Worm (Caenorhabditis elegans) whole organism, young adult: ENCODE data around the gene twk-7.

Source experiments
- C17E4.6 ChIP-seq: fragments of 200-800 bp; sonication (Bioruptor generic); IDR thresholded peaks from 2 replicates; pipeline ENCODE4 v1.3.6; 2022; ENCODE audit warnings: missing genetic modification reagents, missing genetic modification characterization, missing compliant biosample characterization
- D2030.7 ChIP-seq: fragments of 200-800 bp; sonication (Bioruptor generic); IDR thresholded peaks from 2 replicates; pipeline ENCODE4 v1.3.6; 2022; ENCODE audit warnings: missing genetic modification reagents, missing genetic modification characterization, missing compliant biosample characterization
- F23B12.7 ChIP-seq: sonication (generic microtip); optimal IDR thresholded peaks from 2 replicates; lab custom pipeline; 2017; ENCODE audit warnings: missing genetic modification characterization, mild to moderate bottlenecking, missing compliant biosample characterization, antibody characterized with exemption, moderate library complexity; ENCODE audit not compliant: insufficient read depth
- F49E8.2 ChIP-seq: sonication (generic microtip); optimal IDR thresholded peaks from 3 replicates; lab custom pipeline; 2017; ENCODE audit warnings: missing genetic modification characterization, mild to moderate bottlenecking, missing compliant biosample characterization, antibody characterized with exemption, moderate library complexity; ENCODE audit not compliant: insufficient read depth
- F57C9.4 ChIP-seq: sonication (generic microtip); optimal IDR thresholded peaks from 2 replicates; lab custom pipeline; 2017; ENCODE audit warnings: mild to moderate bottlenecking, missing genetic modification characterization, missing compliant biosample characterization
- K12H6.12 ChIP-seq: fragments of 200-800 bp; sonication (Bioruptor generic); optimal IDR thresholded peaks from 2 replicates; lab custom pipeline; 2018; ENCODE audit warnings: mild to moderate bottlenecking, missing genetic modification characterization, missing compliant biosample characterization
- Y53F4B.3 ChIP-seq: fragments of 200-800 bp; sonication (Bioruptor generic); IDR thresholded peaks from 2 replicates; pipeline ENCODE4 v1.3.6; 2022; ENCODE audit warnings: missing genetic modification reagents, missing genetic modification characterization, missing compliant biosample characterization
- Y53G8AR.9 ChIP-seq: fragments of 200-800 bp; sonication (Bioruptor generic); conservative IDR thresholded peaks from 2 replicates; pipeline ENCODE4 v1.3.6; 2022; ENCODE audit warnings: missing genetic modification reagents, missing genetic modification characterization, missing compliant biosample characterization
- Y56A3A.18 ChIP-seq: fragments of 200-800 bp; sonication (Bioruptor generic); IDR thresholded peaks from 2 replicates; pipeline ENCODE4 v1.3.6; 2022; ENCODE audit warnings: missing genetic modification reagents, missing genetic modification characterization, missing compliant biosample characterization
- Y67H2A.10 ChIP-seq: fragments of 200-800 bp; sonication (Bioruptor generic); conservative IDR thresholded peaks from 2 replicates; pipeline ENCODE4 v1.3.6; 2022; ENCODE audit warnings: missing genetic modification reagents, missing genetic modification characterization, missing compliant biosample characterization
- akir-1 ChIP-seq: fragments of 200-800 bp; sonication (Bioruptor generic); optimal IDR thresholded peaks from 2 replicates; lab custom pipeline; 2018; ENCODE audit warnings: mild to moderate bottlenecking, missing genetic modification characterization, moderate library complexity, missing compliant biosample characterization
- atf-7 ChIP-seq: sonication (generic microtip); optimal IDR thresholded peaks from 2 replicates; lab custom pipeline; 2017; ENCODE audit warnings: mild to moderate bottlenecking, missing genetic modification characterization, missing compliant biosample characterization
- attf-5 ChIP-seq: fragments of 200-800 bp; sonication (Bioruptor generic); optimal IDR thresholded peaks from 2 replicates; lab custom pipeline; 2018; ENCODE audit warnings: mild to moderate bottlenecking, missing genetic modification characterization, missing compliant biosample characterization
- attf-6 ChIP-seq: fragments of 200-800 bp; sonication (Bioruptor generic); IDR thresholded peaks from 2 replicates; pipeline ENCODE4 v1.3.6; 2022; ENCODE audit warnings: missing genetic modification reagents, missing genetic modification characterization, missing compliant biosample characterization
- bed-2 ChIP-seq: fragments of 200-800 bp; sonication (Bioruptor generic); IDR thresholded peaks from 2 replicates; pipeline ENCODE4 v1.3.6; 2022; ENCODE audit warnings: missing genetic modification reagents, missing genetic modification characterization, missing compliant biosample characterization
- cebp-1 ChIP-seq, 2 experiments: fragments of 200-800 bp in 1 of 2; sonication (Bioruptor generic) in 1 of 2; sonication (generic microtip) in 1 of 2; IDR thresholded peaks in 1 of 2; optimal IDR thresholded peaks in 1 of 2; 2 replicates each; pipeline versions ENCODE4 v1.3.6 to Lab custom; 2017 to 2022; ENCODE audit warnings: missing compliant biosample characterization in 2 of 2, missing genetic modification characterization in 2 of 2, mild to moderate bottlenecking in 1 of 2, missing genetic modification reagents in 1 of 2, moderate library complexity in 1 of 2
- ceh-91 ChIP-seq: fragments of 200-800 bp; sonication (Bioruptor generic); IDR thresholded peaks from 2 replicates; pipeline ENCODE4 v1.3.6; 2022; ENCODE audit warnings: missing genetic modification reagents, missing genetic modification characterization, missing compliant biosample characterization
- ekl-4 ChIP-seq: fragments of 200-800 bp; sonication (Bioruptor generic); IDR thresholded peaks from 2 replicates; pipeline ENCODE4 v1.3.6; 2022; ENCODE audit warnings: missing genetic modification reagents, missing genetic modification characterization, missing compliant biosample characterization
- ets-4 ChIP-seq: fragments of 200-800 bp; sonication (Bioruptor generic); optimal IDR thresholded peaks from 2 replicates; lab custom pipeline; 2018; ENCODE audit warnings: mild to moderate bottlenecking, missing genetic modification characterization, missing compliant biosample characterization
- gei-17 ChIP-seq: fragments of 200-800 bp; sonication (Bioruptor generic); optimal IDR thresholded peaks from 2 replicates; lab custom pipeline; 2018; ENCODE audit warnings: mild to moderate bottlenecking, missing genetic modification characterization, missing compliant biosample characterization
- hmg-1.2 ChIP-seq: fragments of 200-800 bp; sonication (Bioruptor generic); IDR thresholded peaks from 2 replicates; pipeline ENCODE4 v1.3.6; 2022; ENCODE audit warnings: missing genetic modification reagents, missing genetic modification characterization, missing compliant biosample characterization
- hrde-1 ChIP-seq: sonication (generic microtip); optimal IDR thresholded peaks from 2 replicates; lab custom pipeline; 2016; ENCODE audit warnings: missing genetic modification characterization, mild to moderate bottlenecking, missing compliant biosample characterization, moderate library complexity, missing genotype, missing genetic modification reagents, borderline replicate concordance
- let-607 ChIP-seq, 2 experiments: fragments of 200-800 bp in 1 of 2; sonication (Bioruptor generic) in 1 of 2; sonication (generic microtip) in 1 of 2; optimal IDR thresholded peaks; 2 replicates each; lab custom pipeline; 2016 to 2018; ENCODE audit warnings: mild to moderate bottlenecking in 2 of 2, missing compliant biosample characterization in 2 of 2, missing genetic modification characterization in 2 of 2, moderate library complexity in 2 of 2, missing genotype in 1 of 2
- lin-35 ChIP-seq, 3 experiments: fragments of 150-350 bp in 2 of 3; sonication (generic microtip) in 1 of 3; optimal IDR thresholded peaks; 2 replicates each; lab custom pipeline; 2014 to 2018; ENCODE audit warnings: missing biosample characterization in 3 of 3, missing genetic modification characterization in 3 of 3, missing genetic modification reagents in 3 of 3
- lin-54 ChIP-seq: fragments of 200-800 bp; sonication (Bioruptor generic); optimal IDR thresholded peaks from 2 replicates; lab custom pipeline; 2018; ENCODE audit warnings: mild to moderate bottlenecking, missing genetic modification characterization, missing compliant biosample characterization
- lsl-1 ChIP-seq: fragments of 200-800 bp; sonication (Bioruptor generic); optimal IDR thresholded peaks from 2 replicates; lab custom pipeline; 2018; ENCODE audit warnings: mild to moderate bottlenecking, missing genetic modification characterization, moderate library complexity, missing compliant biosample characterization
- lsy-27 ChIP-seq: sonication (generic microtip); optimal IDR thresholded peaks from 2 replicates; lab custom pipeline; 2017; ENCODE audit warnings: missing genetic modification characterization, mild to moderate bottlenecking, missing compliant biosample characterization, antibody characterized with exemption, missing genotype, borderline replicate concordance; ENCODE audit not compliant: insufficient read depth
- madf-10 ChIP-seq: sonication (generic microtip); optimal IDR thresholded peaks from 2 replicates; lab custom pipeline; 2016; ENCODE audit warnings: mild to moderate bottlenecking, missing genetic modification characterization, missing compliant biosample characterization
- madf-3 ChIP-seq: fragments of 200-800 bp; sonication (Bioruptor generic); IDR thresholded peaks from 2 replicates; pipeline ENCODE4 v1.3.6; 2022; ENCODE audit warnings: missing genetic modification reagents, missing genetic modification characterization, missing compliant biosample characterization
- madf-6 ChIP-seq: fragments of 200-800 bp; sonication (Bioruptor generic); IDR thresholded peaks from 2 replicates; pipeline ENCODE4 v1.3.6; 2022; ENCODE audit warnings: missing genetic modification reagents, missing genetic modification characterization, missing compliant biosample characterization
- mcd-1 ChIP-seq: fragments of 200-800 bp; sonication (Bioruptor generic); IDR thresholded peaks from 2 replicates; pipeline ENCODE4 v1.3.6; 2022; ENCODE audit warnings: missing genetic modification reagents, missing genetic modification characterization, missing compliant biosample characterization
- nhr-27 ChIP-seq: fragments of 200-800 bp; sonication (Bioruptor generic); optimal IDR thresholded peaks from 2 replicates; lab custom pipeline; 2018; ENCODE audit warnings: mild to moderate bottlenecking, missing genetic modification characterization, moderate library complexity, missing compliant biosample characterization
- nhr-80 ChIP-seq: sonication (generic microtip); optimal IDR thresholded peaks from 2 replicates; lab custom pipeline; 2016; ENCODE audit warnings: missing genetic modification characterization, missing compliant biosample characterization
- pha-4 ChIP-seq: fragments of 150-350 bp; sonication (generic microtip); optimal IDR thresholded peaks from 2 replicates; lab custom pipeline; 2014; ENCODE audit warnings: missing biosample characterization, missing genetic modification reagents, missing genetic modification characterization
- rec-8 ChIP-seq, 2 experiments: sonication (generic microtip); optimal IDR thresholded peaks; 2 replicates each; lab custom pipeline; 2016; ENCODE audit warnings: mild to moderate bottlenecking in 2 of 2, missing genetic modification characterization in 2 of 2, missing genetic modification reagents in 2 of 2, missing genotype in 2 of 2, missing biosample characterization in 1 of 2, missing compliant biosample characterization in 1 of 2, moderate library complexity in 1 of 2
- repo-1 ChIP-seq: sonication (generic microtip); optimal IDR thresholded peaks from 2 replicates; lab custom pipeline; 2017; ENCODE audit warnings: mild to moderate bottlenecking, missing genetic modification characterization, missing compliant biosample characterization
- rpc-1 ChIP-seq, 2 experiments: fragments of 150-350 bp in 1 of 2; sonication (generic microtip) in 1 of 2; optimal IDR thresholded peaks; 2 replicates each; lab custom pipeline; 2014 to 2018; ENCODE audit warnings: missing biosample characterization in 1 of 2, missing genetic modification characterization in 1 of 2, missing genetic modification reagents in 1 of 2, missing genotype in 1 of 2
- snpc-1.1 ChIP-seq: sonication (generic microtip); optimal IDR thresholded peaks from 2 replicates; lab custom pipeline; 2017; ENCODE audit warnings: missing genetic modification characterization, mild to moderate bottlenecking, missing compliant biosample characterization, antibody characterized with exemption, moderate library complexity, missing genotype, missing genetic modification reagents; ENCODE audit not compliant: insufficient read depth
- snpc-3.4 ChIP-seq: sonication (generic microtip); optimal IDR thresholded peaks from 2 replicates; lab custom pipeline; 2017; ENCODE audit warnings: missing genetic modification characterization, mild to moderate bottlenecking, missing compliant biosample characterization, antibody characterized with exemption, moderate library complexity, missing genotype, missing genetic modification reagents
- tbx-9 ChIP-seq: sonication (generic microtip); optimal IDR thresholded peaks from 2 replicates; lab custom pipeline; 2016; ENCODE audit warnings: borderline replicate concordance, missing genetic modification characterization, inconsistent platforms, missing compliant biosample characterization
- unc-62 ChIP-seq: fragments of 150-350 bp; optimal IDR thresholded peaks from 2 replicates; lab custom pipeline; 2014; ENCODE audit warnings: missing biosample characterization, missing genetic modification reagents, missing genetic modification characterization

The twk-7 gene

ce11 chrIII:8643639-8644038, at the start of gene twk-7:
Gene twk-7 (minus strand): TSS chrIII:8643739.
- no peak for TF ChIP-seq rec-8 (tag; optimal IDR thresholded peaks at IDR 0.05; lab: Kevin White, UChicago)
- no peak for TF ChIP-seq akir-1 (GFP tag; lab: Kevin White, UChicago)
- no peak for TF ChIP-seq F57C9.4
- no peak for TF ChIP-seq lsl-1 (GFP tag; lab: Kevin White, UChicago)
- TF ChIP-seq D2030.7 (GFP tag; lab: Robert Waterston, UW) = no peak
- TF ChIP-seq K12H6.12 (tag; lab: Kevin White, UChicago) = no peak
- no peak for TF ChIP-seq gei-17
- no peak for TF ChIP-seq snpc-3.4 (tag; lab: Kevin White, UChicago)
- TF ChIP-seq Y53G8AR.9 (GFP tag; lab: Robert Waterston, UW) = no peak
- no peak for TF ChIP-seq Y53F4B.3
- TF ChIP-seq F23B12.7 = no peak
- TF ChIP-seq pha-4 = no peak
- TF ChIP-seq lin-54 (GFP tag; lab: Kevin White, UChicago) = no peak
- no peak for TF ChIP-seq bed-2
- no peak for TF ChIP-seq rpc-1 (optimal IDR thresholded peaks at IDR 0.05; lab: Kevin White, UChicago)
- TF ChIP-seq rpc-1 (tag; optimal IDR thresholded peaks at IDR 0.05; lab: Kevin White, UChicago) = no peak
- no peak for TF ChIP-seq hrde-1 (tag; lab: Kevin White, UChicago)
- no peak for TF ChIP-seq madf-3 (GFP tag; lab: Robert Waterston, UW)

- no peak for TF ChIP-seq unc-62 (GFP tag; lab: Kevin White, UChicago)
- TF ChIP-seq madf-10 = no peak
- no peak for TF ChIP-seq ets-4
- TF ChIP-seq C17E4.6 (GFP tag; lab: Robert Waterston, UW) = no peak
- TF ChIP-seq F49E8.2 (tag; lab: Kevin White, UChicago) = no peak
- no peak for TF ChIP-seq attf-6 (GFP tag; lab: Robert Waterston, UW)
- TF ChIP-seq tbx-9 (tag; lab: Kevin White, UChicago) = no peak
- TF ChIP-seq, all 124 proteins: peak for 0
Observed at ce11 chrIII:8693322-8693721, 49.8 kb upstream of the twk-7 start, which contains the start of gene B0303.7. Gene B0303.7 (plus strand): TSS chrIII:8693622.

ce11 chrIII:8689655-8690054, 46.1 kb upstream of the twk-7 start, which contains the start of gene B0303.4:
Gene B0303.4 (plus strand): TSS chrIII:8689850.
- peak; percentile 70 for TF ChIP-seq attf-5
- peak; percentile 38; the same call in 1 of the 2 replicates for TF ChIP-seq hmg-1.2 (GFP tag; lab: Robert Waterston, UW)
- TF ChIP-seq nhr-80 = peak; percentile 24
- TF ChIP-seq bed-2 = no peak
- TF ChIP-seq cebp-1 (GFP tag; IDR thresholded peaks at IDR 0.05; lab: Robert Waterston, UW) = no peak
- peak; percentile 36 for TF ChIP-seq cebp-1 (tag; optimal IDR thresholded peaks at IDR 0.05; lab: Kevin White, UChicago)
- peak in 1 of 3 experiments; percentile 51 for TF ChIP-seq lin-35 (GFP tag; optimal IDR thresholded peaks at IDR 0.05; lab: Kevin White, UChicago)

ce11 chrIII:8689143-8689542, 45.6 kb upstream of the twk-7 start:
- TF ChIP-seq snpc-1.1 (tag; lab: Kevin White, UChicago) = no peak
- peak; percentile 26 for TF ChIP-seq lin-54 (GFP tag; lab: Kevin White, UChicago)
- no peak for TF ChIP-seq repo-1 (tag; lab: Kevin White, UChicago)
- peak; percentile 92 for TF ChIP-seq madf-6 (GFP tag; lab: Robert Waterston, UW)
- TF ChIP-seq ekl-4 (GFP tag; lab: Robert Waterston, UW) = no peak
- no peak for TF ChIP-seq mcd-1 (GFP tag; lab: Robert Waterston, UW)
- TF ChIP-seq Y56A3A.18 (GFP tag; lab: Robert Waterston, UW) = no peak
- TF ChIP-seq lsl-1 (GFP tag; lab: Kevin White, UChicago) = peak; percentile 88
- TF ChIP-seq lsy-27 (tag; lab: Kevin White, UChicago) = no peak
- peak; percentile 27; the same call in 1 of the 2 replicates for TF ChIP-seq ceh-91
- no peak for TF ChIP-seq C17E4.6 (GFP tag; lab: Robert Waterston, UW)
- TF ChIP-seq tbx-9 (tag; lab: Kevin White, UChicago) = no peak
- TF ChIP-seq atf-7 (tag; lab: Kevin White, UChicago) = no peak
- TF ChIP-seq Y53G8AR.9 (GFP tag; lab: Robert Waterston, UW) = no peak
- no peak for TF ChIP-seq Y67H2A.10 (GFP tag; lab: Robert Waterston, UW)
- no peak for TF ChIP-seq nhr-27 (tag; lab: Kevin White, UChicago)
- TF ChIP-seq let-607 (tag; optimal IDR thresholded peaks at IDR 0.05; lab: Kevin White, UChicago) = no peak
